Worm (Caenorhabditis elegans) whole organism, L3 larva: ENCODE results near the gene K07H8.5.

Experiments used
- ZK546.5 ChIP-seq: sonication (generic microtip); optimal IDR thresholded peaks from 2 replicates; lab custom pipeline; 2017; ENCODE audit warnings: missing biosample characterization, missing genetic modification characterization
- ama-1 ChIP-seq: fragments of 150-350 bp; optimal IDR thresholded peaks from 2 replicates; lab custom pipeline; 2018
- ceh-16 ChIP-seq: sonication (generic microtip); optimal IDR thresholded peaks from 2 replicates; lab custom pipeline; 2017; ENCODE audit warnings: missing biosample characterization, missing genetic modification characterization
- ceh-28 ChIP-seq: fragments of 150-350 bp; optimal IDR thresholded peaks from 2 replicates; lab custom pipeline; 2014; ENCODE audit warnings: missing biosample characterization, missing genetic modification reagents, missing genetic modification characterization
- egl-27 ChIP-seq: sonication (generic microtip); optimal IDR thresholded peaks from 4 replicates; lab custom pipeline; 2017; ENCODE audit warnings: missing biosample characterization, missing genetic modification reagents, missing genetic modification characterization
- egl-5 ChIP-seq: fragments of 150-350 bp; optimal IDR thresholded peaks from 2 replicates; lab custom pipeline; 2017; ENCODE audit warnings: missing biosample characterization, missing genetic modification reagents, missing genetic modification characterization, inconsistent platforms
- elt-2 ChIP-seq: sonication (generic microtip); optimal IDR thresholded peaks from 2 replicates; lab custom pipeline; 2016; ENCODE audit warnings: missing genetic modification reagents, mild to moderate bottlenecking, missing genetic modification characterization, missing compliant biosample characterization
- eor-1 ChIP-seq, 2 experiments: fragments of 150-350 bp; optimal IDR thresholded peaks; 2 replicates each; lab custom pipeline; 2014 to 2018; ENCODE audit warnings: missing biosample characterization in 2 of 2, missing genetic modification characterization in 2 of 2
- fkh-2 ChIP-seq: fragments of 150-350 bp; optimal IDR thresholded peaks from 2 replicates; lab custom pipeline; 2014; ENCODE audit warnings: missing biosample characterization, missing genetic modification reagents, missing genetic modification characterization
- fos-1 ChIP-seq: fragments of 150-350 bp; optimal IDR thresholded peaks from 2 replicates; lab custom pipeline; 2014; ENCODE audit warnings: missing biosample characterization, missing genetic modification characterization
- hmg-11 ChIP-seq: sonication (generic microtip); optimal IDR thresholded peaks from 2 replicates; lab custom pipeline; 2016; ENCODE audit warnings: missing genetic modification characterization, missing compliant biosample characterization
- lin-15B ChIP-seq: fragments of 150-350 bp; optimal IDR thresholded peaks from 2 replicates; lab custom pipeline; 2014; ENCODE audit warnings: missing biosample characterization, missing genetic modification characterization
- lin-39 ChIP-seq: fragments of 150-350 bp; optimal IDR thresholded peaks from 2 replicates; lab custom pipeline; 2018; ENCODE audit warnings: missing biosample characterization, missing genetic modification reagents, missing genetic modification characterization
- lsy-12 ChIP-seq: sonication (generic microtip); optimal IDR thresholded peaks from 2 replicates; lab custom pipeline; 2016; ENCODE audit warnings: mild to moderate bottlenecking, missing genetic modification characterization, missing compliant biosample characterization
- nfya-1 ChIP-seq: sonication (generic microtip); optimal IDR thresholded peaks from 2 replicates; lab custom pipeline; 2017; ENCODE audit warnings: missing genetic modification characterization, mild to moderate bottlenecking, missing compliant biosample characterization, antibody characterized with exemption, moderate library complexity; ENCODE audit not compliant: insufficient read depth
- nhr-11 ChIP-seq: fragments of 150-350 bp; optimal IDR thresholded peaks from 2 replicates; lab custom pipeline; 2014; ENCODE audit warnings: missing biosample characterization, missing genetic modification characterization
- nhr-12 ChIP-seq: fragments of 150-350 bp; optimal IDR thresholded peaks from 2 replicates; lab custom pipeline; 2014; ENCODE audit warnings: missing biosample characterization, missing genetic modification characterization
- nhr-23 ChIP-seq: fragments of 150-350 bp; optimal IDR thresholded peaks from 2 replicates; lab custom pipeline; 2014; ENCODE audit warnings: missing biosample characterization, missing genetic modification reagents, missing genetic modification characterization
- nhr-25 ChIP-seq: sonication (generic microtip); optimal IDR thresholded peaks from 2 replicates; lab custom pipeline; 2017; ENCODE audit warnings: missing biosample characterization, missing genetic modification characterization
- nhr-28 ChIP-seq: fragments of 150-350 bp; optimal IDR thresholded peaks from 2 replicates; lab custom pipeline; 2014; ENCODE audit warnings: missing biosample characterization, missing genetic modification characterization
- nhr-67 ChIP-seq: fragments of 150-350 bp; optimal IDR thresholded peaks from 2 replicates; lab custom pipeline; 2014; ENCODE audit warnings: missing biosample characterization, missing genetic modification characterization
- nhr-76 ChIP-seq: fragments of 150-350 bp; sonication (generic microtip); optimal IDR thresholded peaks from 5 replicates; lab custom pipeline; 2014; ENCODE audit warnings: missing biosample characterization, missing genetic modification characterization
- nhr-77 ChIP-seq: fragments of 150-350 bp; optimal IDR thresholded peaks from 2 replicates; lab custom pipeline; 2014; ENCODE audit warnings: missing biosample characterization, missing genetic modification characterization
- pha-4 ChIP-seq: fragments of 150-350 bp; optimal IDR thresholded peaks from 2 replicates; lab custom pipeline; 2014; ENCODE audit warnings: missing biosample characterization, missing genetic modification reagents, missing genetic modification characterization
- pqm-1 ChIP-seq: fragments of 150-350 bp; optimal IDR thresholded peaks from 2 replicates; lab custom pipeline; 2017; ENCODE audit warnings: missing biosample characterization, missing genetic modification characterization, inconsistent platforms
- sea-2 ChIP-seq: fragments of 150-350 bp; sonication (generic microtip); optimal IDR thresholded peaks from 4 replicates; lab custom pipeline; 2014; ENCODE audit warnings: missing biosample characterization, missing genetic modification reagents, missing genetic modification characterization
- snpc-4 ChIP-seq: fragments of 150-350 bp; optimal IDR thresholded peaks from 2 replicates; lab custom pipeline; 2014; ENCODE audit warnings: missing biosample characterization, missing genetic modification characterization
- unc-39 ChIP-seq: sonication (generic microtip); optimal IDR thresholded peaks from 4 replicates; lab custom pipeline; 2017; ENCODE audit warnings: missing biosample characterization, missing genetic modification characterization
- unc-62 ChIP-seq: fragments of 150-350 bp; sonication (generic microtip); optimal IDR thresholded peaks from 4 replicates; lab custom pipeline; 2014; ENCODE audit warnings: missing biosample characterization, missing genetic modification reagents, missing genetic modification characterization
- zag-1 ChIP-seq: fragments of 150-350 bp; optimal IDR thresholded peaks from 2 replicates; lab custom pipeline; 2014; ENCODE audit warnings: missing biosample characterization, missing genetic modification characterization
- ztf-11 ChIP-seq: fragments of 150-350 bp; optimal IDR thresholded peaks from 2 replicates; lab custom pipeline; 2014; ENCODE audit warnings: missing biosample characterization, missing genetic modification characterization
- ztf-4 ChIP-seq: fragments of 150-350 bp; optimal IDR thresholded peaks from 2 replicates; lab custom pipeline; 2014; ENCODE audit warnings: missing biosample characterization, missing genetic modification characterization

The K07H8.5 gene

DNA sequence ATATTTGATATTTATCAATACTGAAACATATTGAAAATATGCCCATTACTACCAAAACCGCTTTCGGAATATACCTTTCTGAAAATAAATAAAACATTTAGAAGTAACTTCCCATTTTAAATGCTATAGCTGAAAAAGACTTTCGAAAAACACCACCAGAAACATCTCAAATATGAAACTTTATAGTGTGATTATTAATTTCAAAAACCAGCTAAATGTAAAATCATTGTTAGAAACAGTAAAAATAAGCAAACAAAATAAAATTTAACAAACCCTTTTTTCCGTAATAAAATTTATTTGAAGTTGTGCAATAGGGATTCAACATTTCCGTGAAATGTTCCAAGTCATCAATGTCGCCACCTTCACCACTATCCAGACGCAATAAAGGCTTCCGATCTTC, at the start of gene K07H8.5, which contains the start of gene K07H8.8:
TSS of gene K07H8.5 (plus strand) at position 301 of the 400 bp plus-strand sequence.
TSS of gene K07H8.8 (minus strand) at position 389 of the 400 bp plus-strand sequence.
- TF ChIP-seq eor-1 (tag; optimal IDR thresholded peaks at IDR 0.05; lab: Kevin White, UChicago): no peak

DNA sequence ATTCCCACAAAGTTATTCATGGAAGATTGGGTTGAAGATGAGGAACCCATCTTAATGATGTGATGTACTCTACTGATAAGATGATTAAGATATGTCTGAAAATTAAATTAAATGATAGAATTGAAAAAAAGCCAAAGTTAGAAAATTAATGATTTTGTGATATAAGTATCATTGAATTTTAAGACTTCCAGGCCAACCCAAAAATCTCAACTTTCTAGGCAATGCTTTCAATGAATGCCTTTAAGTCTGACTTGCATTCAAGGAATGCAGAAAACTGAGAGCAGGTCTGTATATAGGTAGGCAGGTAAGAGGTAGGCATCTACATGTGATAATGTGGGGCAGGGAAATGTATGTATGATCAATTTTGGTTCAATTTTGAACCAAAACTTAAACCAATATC, 48.1 kb upstream of the K07H8.5 start, which contains the start of gene ocr-2:
TSS of gene ocr-2 (minus strand) at position 101 of the 400 bp plus-strand sequence.
- no peak for TF ChIP-seq nhr-12 (tag; lab: Kevin White, UChicago)
- no peak for TF ChIP-seq ztf-11 (tag; lab: Kevin White, UChicago)
- TF ChIP-seq lin-15B (tag; lab: Kevin White, UChicago): no peak
- TF ChIP-seq nhr-76: no peak
- TF ChIP-seq unc-62 (GFP tag; lab: Kevin White, UChicago): no peak
- no peak for TF ChIP-seq lsy-12 (tag; lab: Kevin White, UChicago)
- no peak for TF ChIP-seq ceh-16 (tag; lab: Kevin White, UChicago)
- TF ChIP-seq nhr-67 (tag; lab: Kevin White, UChicago): no peak
- TF ChIP-seq egl-27: no peak
- TF ChIP-seq nhr-23 (tag; lab: Kevin White, UChicago): no peak

DNA sequence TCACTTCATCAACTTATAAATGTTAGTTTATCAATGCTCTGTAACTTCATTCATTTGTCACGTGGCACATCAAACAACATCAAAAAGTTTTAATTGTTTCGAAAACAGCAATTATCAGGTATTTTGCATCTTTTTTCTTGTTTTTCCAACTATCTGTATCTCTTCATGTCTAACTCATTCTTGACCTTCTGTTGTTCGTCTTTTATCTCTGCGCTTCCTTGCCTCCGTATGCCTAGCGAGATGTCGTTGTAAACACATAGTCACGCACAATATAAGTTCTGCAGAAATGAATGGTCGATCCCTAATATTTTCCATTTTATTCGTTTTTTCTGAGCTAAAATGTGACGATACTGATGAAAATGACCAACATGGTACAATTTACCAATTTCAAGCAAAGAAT, 46.2 kb upstream of the K07H8.5 start, which contains the start of gene gpx-6:
TSS of gene gpx-6 (plus strand) at position 257 of the 400 bp plus-strand sequence.
- TF ChIP-seq nhr-23 (tag; lab: Kevin White, UChicago): no peak
- no peak for TF ChIP-seq nhr-28
- no peak for TF ChIP-seq lin-15B (tag; lab: Kevin White, UChicago)
- TF ChIP-seq egl-5 (tag; lab: Kevin White, UChicago): peak; percentile 22
- peak; percentile 36 for TF ChIP-seq nhr-25
- peak; percentile 47 for TF ChIP-seq pha-4 (tag; lab: Kevin White, UChicago)

DNA sequence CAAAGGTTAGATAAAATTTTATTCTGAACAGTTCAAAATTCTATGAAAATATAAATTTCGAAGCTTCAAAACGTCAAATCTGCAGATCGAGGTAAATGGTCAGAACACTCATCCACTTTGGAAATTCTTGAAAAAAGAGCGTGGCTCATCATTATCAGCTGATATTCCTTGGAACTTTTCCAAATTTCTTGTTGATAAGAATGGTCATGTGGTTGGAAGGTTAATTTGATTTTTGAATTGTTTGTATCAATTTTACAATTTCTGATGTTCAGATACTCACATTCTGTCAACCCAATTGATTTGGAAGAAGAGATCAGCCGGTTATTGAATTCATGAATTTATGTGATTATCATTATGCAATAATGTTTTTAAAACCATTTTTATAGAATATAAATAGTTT, 45.1 kb upstream of the K07H8.5 start:
- TF ChIP-seq nhr-77: no peak
- no peak for TF ChIP-seq eor-1 (tag; optimal IDR thresholded peaks at IDR 0.05; lab: Kevin White, UChicago)
- TF ChIP-seq unc-39: no peak
- TF ChIP-seq pha-4 (tag; lab: Kevin White, UChicago): peak; percentile 25
- no peak for TF ChIP-seq ceh-28
- no peak for TF ChIP-seq hmg-11 (tag; lab: Kevin White, UChicago)
- peak; percentile 57 for TF ChIP-seq pqm-1 (tag; lab: Kevin White, UChicago)
- TF ChIP-seq sea-2: no peak
- TF ChIP-seq elt-2 (tag; lab: Kevin White, UChicago): peak; percentile 52
- TF ChIP-seq fkh-2 (tag; lab: Kevin White, UChicago): no peak
- no peak for TF ChIP-seq nhr-11 (tag; lab: Kevin White, UChicago)
- no peak for TF ChIP-seq nhr-28
- TF ChIP-seq ztf-4: no peak

DNA sequence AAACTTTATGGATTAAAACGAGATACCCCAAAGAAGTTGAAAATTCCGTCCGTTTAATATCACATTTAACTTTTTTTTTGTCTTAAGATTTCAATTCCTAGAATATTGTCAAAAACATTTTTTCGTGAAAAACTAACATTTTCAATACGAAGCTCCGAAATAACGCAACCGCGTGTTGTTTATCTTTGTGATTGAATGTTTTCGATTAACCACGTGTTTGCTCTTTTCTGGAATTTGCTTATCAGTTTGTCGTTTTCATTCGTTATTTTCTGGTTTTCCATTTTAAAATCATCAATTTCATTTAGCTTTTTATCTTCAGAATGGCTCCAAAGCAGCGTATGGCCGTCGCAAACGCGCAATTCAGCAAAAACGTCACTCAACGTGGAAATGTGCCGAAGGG, 42.8 kb upstream of the K07H8.5 start, which contains the start of gene serp-1.2:
TSS of gene serp-1.2 (plus strand) at position 318 of the 400 bp plus-strand sequence.
- TF ChIP-seq nfya-1 (tag; lab: Kevin White, UChicago) (peak; percentile 29), elt-2 (tag; lab: Kevin White, UChicago) (peak; percentile 80), ztf-4 (no peak), pha-4 (tag; lab: Kevin White, UChicago) (peak; percentile 77), pqm-1 (tag; lab: Kevin White, UChicago) (peak; percentile 78)

DNA sequence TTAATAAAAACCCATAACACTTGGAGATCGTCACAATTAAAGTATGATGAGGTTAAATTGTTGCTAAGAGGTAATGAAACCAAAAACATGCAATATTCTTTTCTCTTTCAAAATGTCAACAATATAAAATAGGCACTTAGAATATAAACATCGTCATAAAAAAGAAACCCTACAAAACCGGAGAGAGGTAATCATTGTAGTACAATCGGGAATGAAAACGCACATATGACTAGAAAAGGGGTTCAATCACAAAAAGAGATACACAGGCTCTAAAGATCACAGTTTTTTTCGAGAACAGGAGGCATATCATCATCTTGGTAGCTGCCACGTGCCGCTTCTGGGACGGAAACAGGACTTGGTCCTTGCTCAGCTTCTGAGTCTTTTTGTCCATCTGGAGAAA, 41.6 kb upstream of the K07H8.5 start:
- TF ChIP-seq lin-15B (tag; lab: Kevin White, UChicago) (no peak), lin-39 (tag; lab: Kevin White, UChicago) (no peak), nhr-77 (no peak), fos-1 (tag; lab: Kevin White, UChicago) (no peak), sea-2 (no peak), snpc-4 (tag; lab: Kevin White, UChicago) (no peak), lsy-12 (tag; lab: Kevin White, UChicago) (no peak), ama-1 (lab: Kevin White, UChicago) (peak; percentile 2), zag-1 (tag; lab: Kevin White, UChicago) (no peak), egl-5 (tag; lab: Kevin White, UChicago) (no peak), elt-2 (tag; lab: Kevin White, UChicago) (peak; percentile 11), pqm-1 (tag; lab: Kevin White, UChicago) (no peak), nhr-11 (tag; lab: Kevin White, UChicago) (no peak), nfya-1 (tag; lab: Kevin White, UChicago) (no peak), nhr-25 (no peak), unc-39 (no peak), ZK546.5 (tag; lab: Kevin White, UChicago) (no peak)
